Fruit fly (Drosophila melanogaster) whole organism: ENCODE data around the gene CG31098.

Experiments
- CG8478 ChIP-seq: fragments of >200 bp; optimal IDR thresholded peaks from 2 replicates; lab custom pipeline; 2018; ENCODE audit warnings: inconsistent platforms
- Dll ChIP-seq: fragments of >200 bp; optimal IDR thresholded peaks from 2 replicates; lab custom pipeline; 2017
- EcR ChIP-seq, 2 experiments: fragments of >200 bp; optimal IDR thresholded peaks; 2 replicates each; lab custom pipeline; 2017; ENCODE audit warnings: missing biosample characterization in 2 of 2, missing genetic modification characterization in 2 of 2, missing genetic modification reagents in 2 of 2
- pan ChIP-seq: fragments of >200 bp; optimal IDR thresholded peaks from 2 replicates; lab custom pipeline; 2017
- psq ChIP-seq: fragments of >200 bp; optimal IDR thresholded peaks from 2 replicates; lab custom pipeline; 2017
- usp ChIP-seq: fragments of >200 bp; optimal IDR thresholded peaks from 2 replicates; lab custom pipeline; 2017; ENCODE audit warnings: missing biosample characterization, missing genetic modification characterization, mixed read lengths

DNA sequence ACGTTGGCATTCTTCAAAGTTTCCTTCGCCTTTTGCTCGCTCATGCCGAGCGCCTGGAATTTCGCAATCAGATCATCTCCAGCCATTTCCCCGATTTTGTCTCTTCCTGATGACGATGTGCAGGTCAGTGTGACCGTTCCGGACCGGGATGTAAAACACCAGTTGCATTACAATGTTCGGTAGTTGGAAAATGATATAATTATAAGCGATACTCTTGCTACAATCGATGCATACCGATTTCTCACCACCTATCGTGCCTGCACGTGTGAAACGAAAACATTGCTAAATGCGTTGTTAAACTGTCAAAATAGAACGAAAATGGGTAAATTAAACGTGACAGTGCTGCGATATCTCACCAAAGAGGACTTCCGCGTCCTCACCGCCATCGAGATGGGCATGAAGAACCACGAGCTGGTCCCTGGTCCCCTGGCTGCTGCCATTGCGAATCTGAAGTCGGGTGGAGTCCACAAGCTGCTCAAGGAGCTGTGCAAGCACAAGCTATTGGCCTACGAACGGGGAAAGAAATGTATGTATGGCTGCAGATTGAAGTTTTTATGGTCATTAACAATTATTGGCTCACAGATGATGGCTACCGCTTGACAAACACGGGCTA lies 27.1 kb downstream of the CG31098 start, which contains the start of the genes GlnRS and RIOK2:
- TF ChIP-seq usp (no peak), EcR (GFP tag; optimal IDR thresholded peaks at IDR 0.05; lab: Kevin White, UChicago) (no peak), Dll (no peak), psq (lab: Kevin White, UChicago) (no peak), CG8478 (lab: Kevin White, UChicago) (no peak), pan (lab: Kevin White, UChicago) (no peak)
